Worm (Caenorhabditis elegans): ENCODE data around the gene Y38E10A.33.

DNA sequence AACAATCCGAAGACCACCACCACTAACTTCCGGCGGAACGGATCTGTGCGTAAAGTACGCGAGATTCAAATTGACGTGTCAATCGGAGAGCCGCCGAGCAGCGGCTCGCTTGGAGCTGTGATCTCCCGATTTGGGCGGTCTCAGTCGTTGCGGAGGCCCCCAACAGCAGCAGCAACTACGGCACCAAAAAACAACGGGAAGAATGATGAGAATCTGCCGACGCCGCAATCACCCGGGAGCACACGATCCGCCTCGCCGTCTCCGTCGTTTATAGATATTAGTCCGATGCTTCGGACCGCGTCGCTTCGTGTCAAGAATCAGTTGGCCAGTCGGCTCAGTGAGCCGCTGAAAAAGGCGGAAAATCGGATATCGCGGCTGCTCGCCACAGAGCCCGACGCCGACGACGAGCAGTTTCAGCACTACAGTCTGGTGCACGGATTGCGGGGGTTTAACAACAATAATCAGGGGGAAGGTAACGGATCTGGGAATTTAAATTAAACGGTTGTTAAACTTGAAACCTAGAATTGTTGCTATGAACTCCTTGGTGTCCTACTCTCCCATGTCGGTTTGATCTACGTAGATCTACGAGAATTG lies 36.4 kb upstream of the Y38E10A.33 start:
- TF ChIP-seq flt-1 (GFP tag; IDR thresholded peaks at IDR 0.05) (no peak), tra-4 (tag; optimal IDR thresholded peaks at IDR 0.05) (no peak), ama-1 (optimal IDR thresholded peaks at IDR 0.05) (no peak)
